Worm (Caenorhabditis elegans) whole organism, young adult: ENCODE data around the gene Y54G2A.77.

Source experiments
- hsf-1 ChIP-seq: fragments of 200-800 bp; sonication (Bioruptor generic); IDR thresholded peaks from 2 replicates; pipeline ENCODE4 v1.3.6; 2022; ENCODE audit warnings: missing genetic modification reagents, missing genetic modification characterization, missing compliant biosample characterization
- unc-62 ChIP-seq: fragments of 150-350 bp; optimal IDR thresholded peaks from 2 replicates; lab custom pipeline; 2014; ENCODE audit warnings: missing biosample characterization, missing genetic modification reagents, missing genetic modification characterization
- ztf-28 ChIP-seq: fragments of 200-800 bp; sonication (Bioruptor generic); IDR thresholded peaks from 2 replicates; pipeline ENCODE4 v1.3.6; 2022; ENCODE audit warnings: missing genetic modification reagents, missing genetic modification characterization, missing compliant biosample characterization
- ztf-6 ChIP-seq: fragments of 200-800 bp; sonication (Bioruptor generic); IDR thresholded peaks from 2 replicates; pipeline ENCODE4 v1.3.6; 2022; ENCODE audit warnings: missing genetic modification reagents, missing genetic modification characterization, missing compliant biosample characterization

- TF ChIP-seq ztf-6 (GFP tag; lab: Robert Waterston, UW) (no peak), unc-62 (GFP tag; lab: Kevin White, UChicago) (no peak), ztf-28 (GFP tag; lab: Robert Waterston, UW) (no peak), hsf-1 (GFP tag; lab: Robert Waterston, UW) (no peak)
Observed at ce11 chrIV:2764160-2764559, 1.7 kb downstream of the Y54G2A.77 start.
